Fruit fly (Drosophila melanogaster): ENCODE measurements around the gene Drsl2.

Drsl2 gene

dm6 chr3L:3338882-3339590, 24.9 kb downstream of the Drsl2 start (continued):
- TF ChIP-seq Eip78C (GFP tag) (peak; percentile 58), Hr39 (GFP tag; optimal IDR thresholded peaks at IDR 0.05) (no peak), CG6854 (GFP tag; optimal IDR thresholded peaks at IDR 0.05) (no peak), fkh (GFP tag; optimal IDR thresholded peaks at IDR 0.05) (no peak), Ets21C (GFP tag; optimal IDR thresholded peaks at IDR 0.05) (no peak), CG6276 (GFP tag; optimal IDR thresholded peaks at IDR 0.05) (peak; percentile 78), CG10669 (GFP tag; optimal IDR thresholded peaks at IDR 0.05) (peak; percentile 75), Sox14 (GFP tag; optimal IDR thresholded peaks at IDR 0.05) (peak; percentile 44), CG6808 (GFP tag; optimal IDR thresholded peaks at IDR 0.05) (peak; percentile 70), pdm3 (GFP tag; optimal IDR thresholded peaks at IDR 0.05) (peak; percentile 23), net (GFP tag; optimal IDR thresholded peaks at IDR 0.05) (peak; percentile 12), vri (GFP tag; optimal IDR thresholded peaks at IDR 0.05) (no peak), CG9139 (GFP tag; optimal IDR thresholded peaks at IDR 0.05) (peak; percentile 44), CG4318 (GFP tag; optimal IDR thresholded peaks at IDR 0.05) (peak; percentile 65), Lpt (GFP tag; optimal IDR thresholded peaks at IDR 0.05) (peak; percentile 1), fd59A (GFP tag; optimal IDR thresholded peaks at IDR 0.05) (no peak), CG8632 (GFP tag; optimal IDR thresholded peaks at IDR 0.05) (no peak), CG3032 (tag; optimal IDR thresholded peaks at IDR 0.05) (peak; percentile 77), Blimp-1 (GFP tag; optimal IDR thresholded peaks at IDR 0.05) (no peak), CG6163 (GFP tag; IDR thresholded peaks at IDR 0.05) (peak; percentile 41; the same call in 2 of the 3 replicates), CG16779 (tag; optimal IDR thresholded peaks at IDR 0.05) (peak; percentile 30), CG31627 (GFP tag; optimal IDR thresholded peaks at IDR 0.05) (no peak)

dm6 chr3L:3339695-3340226, 25.6 kb downstream of the Drsl2 start:
- TF ChIP-seq CG32006 (GFP tag; optimal IDR thresholded peaks at IDR 0.05): no peak
- no peak for TF ChIP-seq OdsH (GFP tag; optimal IDR thresholded peaks at IDR 0.05)
- TF ChIP-seq svp (GFP tag): peak; percentile 94
- peak; percentile 39 for TF ChIP-seq Hr39 (GFP tag; optimal IDR thresholded peaks at IDR 0.05)
- peak; percentile 37 for TF ChIP-seq Met (GFP tag; optimal IDR thresholded peaks at IDR 0.05)
- TF ChIP-seq esn (GFP tag; optimal IDR thresholded peaks at IDR 0.05): peak; percentile 6
- TF ChIP-seq vri (GFP tag; optimal IDR thresholded peaks at IDR 0.05): peak; percentile 65

dm6 chr3L:3342307-3342940, 28.3 kb downstream of the Drsl2 start:
- TF ChIP-seq Ets96B (tag; optimal IDR thresholded peaks at IDR 0.05) (peak; percentile 70), pdm3 (GFP tag; optimal IDR thresholded peaks at IDR 0.05) (peak; percentile 73), CG3919 (GFP tag; optimal IDR thresholded peaks at IDR 0.05) (peak; percentile 52), fd59A (GFP tag; optimal IDR thresholded peaks at IDR 0.05) (peak; percentile 46), CG6808 (GFP tag; optimal IDR thresholded peaks at IDR 0.05) (peak; percentile 53), OdsH (GFP tag; optimal IDR thresholded peaks at IDR 0.05) (peak; percentile 57), Lpt (GFP tag; optimal IDR thresholded peaks at IDR 0.05) (no peak), fd85E (GFP tag; optimal IDR thresholded peaks at IDR 0.05) (peak; percentile 24), Sox15 (GFP tag; optimal IDR thresholded peaks at IDR 0.05) (peak; percentile 53), topi (GFP tag; optimal IDR thresholded peaks at IDR 0.05) (peak; percentile 75), CG32006 (GFP tag; optimal IDR thresholded peaks at IDR 0.05) (peak; percentile 23), CG9139 (GFP tag; optimal IDR thresholded peaks at IDR 0.05) (no peak), Sox102F (GFP tag; optimal IDR thresholded peaks at IDR 0.05) (peak; percentile 86), Hr4 (GFP tag; optimal IDR thresholded peaks at IDR 0.05) (peak; percentile 25), CG11294 (GFP tag; IDR thresholded peaks at IDR 0.05) (no peak), achi (GFP tag; optimal IDR thresholded peaks at IDR 0.05) (peak; percentile 50), Ets21C (GFP tag; optimal IDR thresholded peaks at IDR 0.05) (peak; percentile 72), CG15336 (GFP tag; IDR thresholded peaks at IDR 0.05) (peak; percentile 57), eg (GFP tag; IDR thresholded peaks at IDR 0.05) (no peak), dsx (GFP tag; optimal IDR thresholded peaks at IDR 0.05; ENCODE audit: poor library complexity, severe bottlenecking) (peak; percentile 84), net (GFP tag; optimal IDR thresholded peaks at IDR 0.05) (peak; percentile 69), CG6792 (GFP tag; optimal IDR thresholded peaks at IDR 0.05) (peak; percentile 77), CG10669 (GFP tag; optimal IDR thresholded peaks at IDR 0.05) (peak; percentile 62), CG1621 (tag; optimal IDR thresholded peaks at IDR 0.05) (peak; percentile 71), CG6163 (GFP tag; IDR thresholded peaks at IDR 0.05) (peak; percentile 60; the same call in 2 of the 3 replicates), Smox (GFP tag; optimal IDR thresholded peaks at IDR 0.05) (peak; percentile 79), fkh (GFP tag; optimal IDR thresholded peaks at IDR 0.05) (no peak), Sox14 (GFP tag; optimal IDR thresholded peaks at IDR 0.05) (peak; percentile 77), Eip78C (GFP tag) (peak; percentile 91), Gug (GFP tag; IDR thresholded peaks at IDR 0.05) (peak; percentile 28; the same call in 1 of the 2 replicates)
